Fruit fly (Drosophila melanogaster): ENCODE results near the gene Hrb98DE.

- TF ChIP-seq Lpt (GFP tag; optimal IDR thresholded peaks at IDR 0.05) (peak; percentile 18), fd85E (GFP tag; optimal IDR thresholded peaks at IDR 0.05) (peak; percentile 71), Eip93F (GFP tag; optimal IDR thresholded peaks at IDR 0.05) (no peak)
These were observed 14.4 kb upstream of the Hrb98DE start, which contains the start of gene fkh for dm6 chr3R:28585076-28585821.

Data from whole organism, prepupa.